Worm (Caenorhabditis elegans) whole organism, L4/young adult: ENCODE results near the gene abf-6.

ENCODE experiments used
- W03F9.2 ChIP-seq: fragments of 150-350 bp; optimal IDR thresholded peaks from 2 replicates; lab custom pipeline; 2014; ENCODE audit warnings: missing biosample characterization, missing genetic modification characterization
- dao-5 ChIP-seq: sonication (generic microtip); optimal IDR thresholded peaks from 2 replicates; lab custom pipeline; 2016; ENCODE audit warnings: missing genotype, missing genetic modification characterization, moderate library complexity, missing compliant biosample characterization

- TF ChIP-seq W03F9.2 (tag; lab: Kevin White, UChicago): no peak
- no peak for TF ChIP-seq dao-5 (tag; lab: Kevin White, UChicago)
These were observed 44.2 kb upstream of the abf-6 start, which contains the start of gene pgp-14 for ce11 chrX:12749530-12750240.
